Worm (Caenorhabditis elegans): ENCODE results near the gene Y55F3BR.1.

ce11 chrIV:856038-856437, 18.6 kb upstream of the Y55F3BR.1 start:
- no peak for TF ChIP-seq tbx-37 (GFP tag; conservative IDR thresholded peaks at IDR 0.05)
- TF ChIP-seq F13C5.2 (tag; optimal IDR thresholded peaks at IDR 0.05), result no peak
- no peak for TF ChIP-seq ets-7 (tag; optimal IDR thresholded peaks at IDR 0.05)
- TF ChIP-seq ama-1 (optimal IDR thresholded peaks at IDR 0.05), result no peak
